Worm (Caenorhabditis elegans) whole organism, L1 larva: Measurements from ENCODE around the gene spe-10.

Experiments used
- efl-1 ChIP-seq, 4 experiments: fragments of 150-350 bp; optimal IDR thresholded peaks in 3 of 4; peaks in 1 of 4; 1 replicate in 1 of 4; 2 replicates in 3 of 4; lab custom pipeline; 2014; ENCODE audit warnings: missing biosample characterization in 2 of 4, missing genetic modification characterization in 2 of 4, missing genetic modification reagents in 2 of 4
- elt-3 ChIP-seq, 6 experiments: fragments of 150-350 bp in 1 of 6; sonication (generic microtip); optimal IDR thresholded peaks; 2 replicates each; lab custom pipeline; 2017 to 2018; ENCODE audit warnings: missing biosample characterization in 6 of 6, missing genetic modification characterization in 6 of 6, inconsistent platforms in 1 of 6
- lin-13 ChIP-seq: fragments of 150-350 bp; optimal IDR thresholded peaks from 2 replicates; lab custom pipeline; 2014; ENCODE audit warnings: missing biosample characterization, missing genetic modification reagents, missing genetic modification characterization
- nhr-71 ChIP-seq: sonication (generic microtip); optimal IDR thresholded peaks from 2 replicates; lab custom pipeline; 2016; ENCODE audit warnings: mild to moderate bottlenecking, missing genetic modification characterization, moderate library complexity, missing compliant biosample characterization
- rnt-1 ChIP-seq: sonication (generic microtip); optimal IDR thresholded peaks from 2 replicates; lab custom pipeline; 2016; ENCODE audit warnings: mild to moderate bottlenecking, missing genetic modification characterization, moderate library complexity, missing compliant biosample characterization
- sox-4 ChIP-seq: sonication (generic microtip); optimal IDR thresholded peaks from 2 replicates; lab custom pipeline; 2016; ENCODE audit warnings: missing genetic modification characterization, missing compliant biosample characterization
- tlp-1 ChIP-seq: fragments of 150-350 bp; optimal IDR thresholded peaks from 2 replicates; lab custom pipeline; 2014; ENCODE audit warnings: missing biosample characterization, missing genetic modification characterization

DNA sequence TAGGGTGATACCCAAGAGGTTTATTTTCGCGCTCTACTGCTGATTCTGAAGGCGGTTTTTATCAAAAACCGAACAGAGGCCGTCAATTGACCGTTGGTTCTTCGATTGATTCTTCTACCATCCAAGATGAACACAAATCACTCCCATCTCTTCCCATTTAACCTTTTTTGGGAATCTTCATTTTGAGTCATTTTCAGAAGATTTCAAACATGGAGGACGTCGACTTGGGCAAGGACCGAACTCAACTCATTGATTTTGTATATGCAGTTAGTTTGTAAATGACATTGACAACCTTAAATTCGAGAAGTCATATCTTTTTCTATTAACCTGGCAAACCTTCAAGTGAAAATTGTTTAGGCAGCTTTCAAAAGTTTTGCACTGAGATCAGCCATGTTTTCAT, 4.3 kb downstream of the spe-10 start, which contains the start of gene AC3.5:
- TF ChIP-seq elt-3 (tag; optimal IDR thresholded peaks at IDR 0.05; lab: Kevin White, UChicago) = no peak
- no peak for TF ChIP-seq nhr-71 (tag; lab: Kevin White, UChicago)
- TF ChIP-seq tlp-1 (tag; lab: Kevin White, UChicago) = no peak
- no peak for TF ChIP-seq lin-13 (GFP tag; lab: Kevin White, UChicago)
- TF ChIP-seq efl-1 (optimal IDR thresholded peaks at IDR 0.05; lab: Kevin White, UChicago) = no peak
- TF ChIP-seq efl-1 (GFP tag; optimal IDR thresholded peaks at IDR 0.05 in 1 of 2; lab: Kevin White, UChicago) = no peak
- no peak for TF ChIP-seq rnt-1
- no peak for TF ChIP-seq sox-4 (tag; lab: Kevin White, UChicago)
